Fruit fly (Drosophila melanogaster) whole organism, embryonic: ENCODE data around the gene SecS.
A peak's percentile ranks its signal among the peaks of the same experiment; 100 is the strongest.

Source experiments
- Abd-B ChIP-seq: fragments of 200-800 bp; sonication (Bioruptor generic); optimal IDR thresholded peaks from 2 replicates; lab custom pipeline; 2018; ENCODE audit warnings: missing biosample characterization, mild to moderate bottlenecking, missing genetic modification characterization, moderate library complexity
- CG10462 ChIP-seq: fragments of 200-800 bp; sonication (Bioruptor generic); optimal IDR thresholded peaks from 2 replicates; lab custom pipeline; 2016; ENCODE audit warnings: missing biosample characterization, missing genetic modification characterization
- CG10979 ChIP-seq: fragments of 200-800 bp; sonication (Bioruptor generic); optimal IDR thresholded peaks from 2 replicates; lab custom pipeline; 2018; ENCODE audit warnings: missing biosample characterization, mild to moderate bottlenecking, missing genetic modification characterization, moderate library complexity
- CG13624 ChIP-seq: fragments of 200-800 bp; sonication (Bioruptor generic); optimal IDR thresholded peaks from 2 replicates; lab custom pipeline; 2016; ENCODE audit warnings: missing biosample characterization, missing genetic modification characterization
- CG13775 ChIP-seq: fragments of 200-800 bp; sonication (Bioruptor generic); optimal IDR thresholded peaks from 3 replicates; lab custom pipeline; 2017; ENCODE audit warnings: missing biosample characterization, mild to moderate bottlenecking, missing genetic modification characterization
- CG14860 ChIP-seq: fragments of 200-800 bp; sonication (Bioruptor generic); IDR thresholded peaks from 3 replicates; pipeline ENCODE4 v1.3.6; 2022; ENCODE audit warnings: missing biosample characterization, missing genetic modification characterization; ENCODE audit not compliant: partially characterized antibody
- CG1792 ChIP-seq: fragments of 200-800 bp; sonication (Bioruptor generic); optimal IDR thresholded peaks from 2 replicates; lab custom pipeline; 2016; ENCODE audit warnings: missing biosample characterization, missing genetic modification characterization
- CG2116 ChIP-seq: fragments of 200-800 bp; sonication (Bioruptor generic); optimal IDR thresholded peaks from 3 replicates; lab custom pipeline; 2018; ENCODE audit warnings: missing biosample characterization, mild to moderate bottlenecking, missing genetic modification characterization
- CG30431 ChIP-seq: fragments of 200-800 bp; sonication (Bioruptor generic); optimal IDR thresholded peaks from 2 replicates; lab custom pipeline; 2017; ENCODE audit warnings: missing biosample characterization, missing genetic modification characterization
- CG3065 ChIP-seq: fragments of 200-800 bp; sonication (Bioruptor generic); optimal IDR thresholded peaks from 2 replicates; lab custom pipeline; 2016; ENCODE audit warnings: missing biosample characterization, missing genetic modification characterization
- CG32772 ChIP-seq: fragments of 200-800 bp; sonication (Bioruptor generic); IDR thresholded peaks from 2 replicates; pipeline ENCODE4 v1.3.6; 2022; ENCODE audit warnings: missing biosample characterization, missing genetic modification characterization
- CG34376 ChIP-seq: fragments of 200-800 bp; sonication (Bioruptor generic); optimal IDR thresholded peaks from 2 replicates; lab custom pipeline; 2018; ENCODE audit warnings: missing biosample characterization, mild to moderate bottlenecking, missing genetic modification characterization
- CG34422 ChIP-seq: fragments of 200-800 bp; sonication (Bioruptor generic); IDR thresholded peaks from 3 replicates; pipeline ENCODE4 v1.3.6; 2022; ENCODE audit warnings: missing biosample characterization, missing genetic modification characterization
- CG3995 ChIP-seq: fragments of 200-800 bp; sonication (Bioruptor generic); optimal IDR thresholded peaks from 3 replicates; lab custom pipeline; 2016; ENCODE audit warnings: missing biosample characterization, missing genetic modification characterization
- CG5953 ChIP-seq: fragments of 200-800 bp; sonication (Bioruptor generic); IDR thresholded peaks from 2 replicates; pipeline ENCODE4 v1.3.6; 2022; ENCODE audit warnings: missing biosample characterization, missing genetic modification characterization
- CG6654 ChIP-seq: fragments of 200-800 bp; sonication (Bioruptor generic); optimal IDR thresholded peaks from 2 replicates; lab custom pipeline; 2017; ENCODE audit warnings: missing biosample characterization, mild to moderate bottlenecking, missing genetic modification characterization
- CG6813 ChIP-seq: fragments of 200-800 bp; sonication (Bioruptor generic); optimal IDR thresholded peaks from 2 replicates; lab custom pipeline; 2017; ENCODE audit warnings: missing biosample characterization, missing genetic modification characterization, mild to moderate bottlenecking, moderate library complexity, missing genetic modification reagents
- CG7357 ChIP-seq: fragments of 200-800 bp; sonication (Bioruptor generic); IDR thresholded peaks from 3 replicates; pipeline ENCODE4 v1.3.6; 2022; ENCODE audit warnings: missing biosample characterization, missing genetic modification characterization
- CG8388 ChIP-seq: fragments of 200-800 bp; sonication (Bioruptor generic); optimal IDR thresholded peaks from 2 replicates; lab custom pipeline; 2019; ENCODE audit warnings: missing biosample characterization, mild to moderate bottlenecking, missing genetic modification characterization, moderate library complexity
- CG9437 ChIP-seq: fragments of 200-800 bp; sonication (Bioruptor generic); optimal IDR thresholded peaks from 2 replicates; lab custom pipeline; 2018; ENCODE audit warnings: missing biosample characterization, mild to moderate bottlenecking, missing genetic modification characterization
- Chrac-16 ChIP-seq: fragments of 200-800 bp; sonication (Bioruptor generic); optimal IDR thresholded peaks from 3 replicates; lab custom pipeline; 2016; ENCODE audit warnings: missing biosample characterization, missing genetic modification characterization
- D19A ChIP-seq: fragments of 200-800 bp; optimal IDR thresholded peaks from 3 replicates; lab custom pipeline; 2019; ENCODE audit warnings: missing biosample characterization, mild to moderate bottlenecking, missing genetic modification characterization, moderate library complexity
- Dad ChIP-seq: fragments of 200-800 bp; sonication (Bioruptor generic); optimal IDR thresholded peaks from 3 replicates; lab custom pipeline; 2016; ENCODE audit warnings: missing biosample characterization, missing genetic modification characterization
- Elba2 ChIP-seq: fragments of 200-800 bp; sonication (Bioruptor generic); optimal IDR thresholded peaks from 3 replicates; lab custom pipeline; 2016; ENCODE audit warnings: missing biosample characterization, missing genetic modification characterization
- Fer1 ChIP-seq: fragments of 200-800 bp; sonication (Bioruptor generic); optimal IDR thresholded peaks from 2 replicates; lab custom pipeline; 2017; ENCODE audit warnings: missing biosample characterization, mild to moderate bottlenecking, missing genetic modification characterization
- Hr51 ChIP-seq, 2 experiments: fragments of 200-800 bp; sonication (Bioruptor generic); optimal IDR thresholded peaks; 2 replicates in 1 of 2; 3 replicates in 1 of 2; lab custom pipeline; 2016 to 2018; ENCODE audit warnings: missing biosample characterization in 2 of 2, missing genetic modification characterization in 2 of 2, mild to moderate bottlenecking in 1 of 2, moderate library complexity in 1 of 2
- NFAT ChIP-seq: fragments of 200-800 bp; sonication (Bioruptor generic); IDR thresholded peaks from 2 replicates; pipeline ENCODE4 v1.3.6; 2022; ENCODE audit warnings: missing biosample characterization, missing genetic modification characterization
- NK7.1 ChIP-seq: fragments of 200-800 bp; sonication (Bioruptor generic); optimal IDR thresholded peaks from 3 replicates; lab custom pipeline; 2016; ENCODE audit warnings: missing biosample characterization, missing genetic modification characterization
- Oli ChIP-seq: fragments of 200-800 bp; sonication (Bioruptor generic); optimal IDR thresholded peaks from 2 replicates; lab custom pipeline; 2018; ENCODE audit warnings: missing biosample characterization, mild to moderate bottlenecking, missing genetic modification characterization, moderate library complexity
- Rfx ChIP-seq: fragments of 200-800 bp; sonication (Bioruptor generic); IDR thresholded peaks from 2 replicates; pipeline ENCODE4 v1.3.6; 2022; ENCODE audit warnings: missing biosample characterization, missing genetic modification characterization
- Side ChIP-seq: fragments of 200-800 bp; sonication (Bioruptor generic); optimal IDR thresholded peaks from 2 replicates; lab custom pipeline; 2016; ENCODE audit warnings: missing biosample characterization, missing genetic modification characterization
- Stat92E ChIP-seq, 3 experiments: fragments of >200 bp in 2 of 3; fragments of 200-800 bp in 1 of 3; sonication (Bioruptor generic) in 1 of 3; optimal IDR thresholded peaks; 2 replicates each; lab custom pipeline; 2017 to 2019; ENCODE audit warnings: missing biosample characterization in 3 of 3, missing genetic modification characterization in 3 of 3, mild to moderate bottlenecking in 1 of 3, moderate library complexity in 1 of 3
- ase ChIP-seq: fragments of 200-800 bp; sonication (Bioruptor generic); IDR thresholded peaks from 3 replicates; pipeline ENCODE4 v1.3.6; 2022; ENCODE audit warnings: missing biosample characterization, missing genetic modification characterization
- cato ChIP-seq: fragments of 200-800 bp; sonication (Bioruptor generic); optimal IDR thresholded peaks from 2 replicates; lab custom pipeline; 2016; ENCODE audit warnings: missing biosample characterization, missing genetic modification characterization, borderline replicate concordance
- chn ChIP-seq: fragments of 200-800 bp; sonication (Bioruptor generic); optimal IDR thresholded peaks from 2 replicates; lab custom pipeline; 2016; ENCODE audit warnings: missing biosample characterization, missing genetic modification characterization
- emc ChIP-seq: fragments of 200-800 bp; sonication (Bioruptor generic); optimal IDR thresholded peaks from 2 replicates; lab custom pipeline; 2016; ENCODE audit warnings: missing biosample characterization, missing genetic modification characterization
- eve ChIP-seq, 2 experiments: fragments of >200 bp; optimal IDR thresholded peaks; 2 replicates each; lab custom pipeline; 2017; ENCODE audit warnings: missing biosample characterization in 2 of 2, missing genetic modification characterization in 2 of 2
- gro ChIP-seq: fragments of 200-800 bp; sonication (Bioruptor generic); optimal IDR thresholded peaks from 2 replicates; lab custom pipeline; 2016; ENCODE audit warnings: missing biosample characterization, missing genetic modification characterization
- hth ChIP-seq: fragments of >200 bp; optimal IDR thresholded peaks from 2 replicates; lab custom pipeline; 2017; ENCODE audit warnings: inconsistent platforms
- jigr1 ChIP-seq: fragments of 200-800 bp; sonication (Bioruptor generic); IDR thresholded peaks from 3 replicates; pipeline ENCODE4 v1.3.6; 2022; ENCODE audit warnings: missing biosample characterization, missing genetic modification characterization
- ken ChIP-seq: fragments of 200-800 bp; sonication (Bioruptor generic); IDR thresholded peaks from 3 replicates; pipeline ENCODE4 v1.3.6; 2022; ENCODE audit warnings: missing biosample characterization, missing genetic modification characterization
- mirr ChIP-seq: fragments of 200-800 bp; sonication (Bioruptor generic); optimal IDR thresholded peaks from 3 replicates; lab custom pipeline; 2018; ENCODE audit warnings: missing biosample characterization, mild to moderate bottlenecking, missing genetic modification characterization
- pnt ChIP-seq: fragments of 200-800 bp; sonication (Bioruptor generic); optimal IDR thresholded peaks from 3 replicates; lab custom pipeline; 2016; ENCODE audit warnings: missing biosample characterization, missing genetic modification characterization
- ro ChIP-seq: fragments of 200-800 bp; sonication (Bioruptor generic); IDR thresholded peaks from 2 replicates; pipeline ENCODE4 v1.3.6; 2022; ENCODE audit warnings: missing biosample characterization, missing genetic modification characterization
- run ChIP-seq: fragments of 200-800 bp; sonication (Bioruptor generic); optimal IDR thresholded peaks from 3 replicates; lab custom pipeline; 2018; ENCODE audit warnings: missing biosample characterization, mild to moderate bottlenecking, missing genetic modification characterization
- sens ChIP-seq: fragments of 200-800 bp; sonication (Bioruptor generic); peaks from one replicate; lab custom pipeline; 2016; ENCODE audit warnings: missing biosample characterization, missing genetic modification characterization
- slbo ChIP-seq: fragments of 200-800 bp; sonication (Bioruptor generic); IDR thresholded peaks from 2 replicates; pipeline ENCODE4 v1.3.6; 2022; ENCODE audit warnings: missing biosample characterization, missing genetic modification characterization
- sqz ChIP-seq: fragments of 200-800 bp; sonication (Bioruptor generic); optimal IDR thresholded peaks from 3 replicates; lab custom pipeline; 2018; ENCODE audit warnings: missing biosample characterization, mild to moderate bottlenecking, missing genetic modification characterization
- sug ChIP-seq: fragments of 200-800 bp; optimal IDR thresholded peaks from 2 replicates; lab custom pipeline; 2019; ENCODE audit warnings: missing biosample characterization, mild to moderate bottlenecking, missing genetic modification characterization, moderate library complexity
- twi ChIP-seq: fragments of 200-800 bp; optimal IDR thresholded peaks from 2 replicates; lab custom pipeline; 2019; ENCODE audit warnings: missing biosample characterization, mild to moderate bottlenecking, missing genetic modification characterization, moderate library complexity

SecS gene

dm6 chr3R:5620387-5620956 is 19.2 kb downstream of the SecS start (continued):
- TF ChIP-seq chn (GFP tag; lab: Kevin White, UChicago), result peak; percentile 43
- TF ChIP-seq CG6654 (GFP tag; lab: Kevin White, UChicago), result peak; percentile 38
- TF ChIP-seq Side (GFP tag; lab: Kevin White, UChicago), result peak; percentile 71
- peak in 1 of 2 experiments; percentile 70 for TF ChIP-seq Hr51 (GFP tag; optimal IDR thresholded peaks at IDR 0.05; lab: Kevin White, UChicago)
- TF ChIP-seq sqz, result peak; percentile 42
- TF ChIP-seq CG34422, result peak; percentile 63; the same call in 2 of the 3 replicates
- peak; percentile 61; the same call in 1 of the 3 replicates for TF ChIP-seq CG7357
- peak; percentile 93 for TF ChIP-seq sens
- peak; percentile 20 for TF ChIP-seq CG10462
- no peak for TF ChIP-seq run (tag; lab: Kevin White, UChicago)
- peak; percentile 65; the same call in 1 of the 3 replicates for TF ChIP-seq ken
- peak; percentile 23 for TF ChIP-seq Dad (GFP tag; lab: Kevin White, UChicago)
- TF ChIP-seq hth (lab: Kevin White, UChicago), result no peak
- TF ChIP-seq CG34376 (GFP tag; lab: Kevin White, UChicago), result no peak
- TF ChIP-seq CG9437, result peak; percentile 76
- TF ChIP-seq mirr (GFP tag; lab: Kevin White, UChicago), result peak; percentile 18
- TF ChIP-seq cato (GFP tag; lab: Kevin White, UChicago), result peak; percentile 42
- peak; percentile 55 for TF ChIP-seq CG13624 (GFP tag; lab: Kevin White, UChicago)
- TF ChIP-seq CG32772 (GFP tag; lab: Robert Waterston, UW), result peak; percentile 32; the same call in 1 of the 2 replicates
- peak; percentile 59; the same call in 1 of the 2 replicates for TF ChIP-seq CG5953 (GFP tag; lab: Robert Waterston, UW)
- peak; percentile 57 for TF ChIP-seq gro (GFP tag; lab: Kevin White, UChicago)
- peak; percentile 71 for TF ChIP-seq Abd-B (GFP tag; lab: Kevin White, UChicago)
- TF ChIP-seq Oli (tag; lab: Kevin White, UChicago), result peak; percentile 82
- TF ChIP-seq CG13775 (GFP tag; lab: Kevin White, UChicago), result peak; percentile 68
- no peak for TF ChIP-seq CG14860 (GFP tag; lab: Robert Waterston, UW)
- TF ChIP-seq Elba2 (GFP tag; lab: Kevin White, UChicago), result no peak
- peak; percentile 24 for TF ChIP-seq emc
- peak; percentile 61 for TF ChIP-seq D19A
- TF ChIP-seq Chrac-16, result peak; percentile 39
- TF ChIP-seq Stat92E (GFP tag; optimal IDR thresholded peaks at IDR 0.05; lab: Kevin White, UChicago), result peak in 1 of 3 experiments; percentile 12
- TF ChIP-seq CG8388, result peak; percentile 62
- peak; percentile 47 for TF ChIP-seq CG6813 (GFP tag; lab: Kevin White, UChicago)
- TF ChIP-seq eve (GFP tag; optimal IDR thresholded peaks at IDR 0.05; lab: Kevin White, UChicago), result no peak
- peak; percentile 37 for TF ChIP-seq CG30431 (GFP tag; lab: Kevin White, UChicago)
- peak; percentile 46 for TF ChIP-seq Rfx (GFP tag; lab: Robert Waterston, UW)
- peak; percentile 38 for TF ChIP-seq pnt (GFP tag; lab: Kevin White, UChicago)
- TF ChIP-seq ro (GFP tag; lab: Robert Waterston, UW), result no peak
- TF ChIP-seq NFAT (GFP tag; lab: Robert Waterston, UW), result peak; percentile 52; the same call in 1 of the 2 replicates
- TF ChIP-seq twi (tag; lab: Kevin White, UChicago), result peak; percentile 36
- no peak for TF ChIP-seq NK7.1 (GFP tag; lab: Kevin White, UChicago)
- TF ChIP-seq CG2116, result peak; percentile 19
- TF ChIP-seq Fer1, result peak; percentile 44
- peak; percentile 65; the same call in 1 of the 3 replicates for TF ChIP-seq jigr1 (GFP tag; lab: Robert Waterston, UW)
- TF ChIP-seq sug (tag; lab: Kevin White, UChicago), result peak; percentile 13
- TF ChIP-seq ase (GFP tag; lab: Robert Waterston, UW), result peak; percentile 55; the same call in 1 of the 3 replicates
- peak; percentile 71 for TF ChIP-seq slbo (GFP tag; lab: Robert Waterston, UW)
- TF ChIP-seq CG10979, result peak; percentile 71
- TF ChIP-seq CG1792 (GFP tag; lab: Kevin White, UChicago), result peak; percentile 40
- peak; percentile 19 for TF ChIP-seq CG3995 (GFP tag; lab: Kevin White, UChicago)
- TF ChIP-seq CG3065 (GFP tag; lab: Kevin White, UChicago), result no peak
